Fruit fly (Drosophila melanogaster): Measurements from ENCODE around the gene CG13630.

dm6 chr3R:24699309-24699708 is 19.9 kb downstream of the CG13630 start:
- TF ChIP-seq woc (GFP tag; optimal IDR thresholded peaks at IDR 0.05) (no peak), usp (GFP tag; optimal IDR thresholded peaks at IDR 0.05) (no peak), h (GFP tag; optimal IDR thresholded peaks at IDR 0.05) (no peak), HLH106 (tag; optimal IDR thresholded peaks at IDR 0.05) (no peak), Dfd (GFP tag; optimal IDR thresholded peaks at IDR 0.05) (no peak), psq (GFP tag; optimal IDR thresholded peaks at IDR 0.05) (no peak), pan (optimal IDR thresholded peaks at IDR 0.05) (no peak), foxo (GFP tag; optimal IDR thresholded peaks at IDR 0.05) (no peak), br (GFP tag; optimal IDR thresholded peaks at IDR 0.05) (no peak), GATAd (GFP tag; optimal IDR thresholded peaks at IDR 0.05) (no peak), Mio (GFP tag; optimal IDR thresholded peaks at IDR 0.05) (no peak), Sp1 (GFP tag; optimal IDR thresholded peaks at IDR 0.05) (no peak)

All from whole organism, wandering third instar larva.